Fruit fly (Drosophila melanogaster) whole organism, prepupa: ENCODE measurements around the gene Hr96.

Source experiments
- Blimp-1 ChIP-seq: fragments of 200-800 bp; sonication (Bioruptor generic); optimal IDR thresholded peaks from 3 replicates; lab custom pipeline; 2017; ENCODE audit warnings: missing biosample characterization, missing genetic modification characterization, mild to moderate bottlenecking, moderate library complexity, missing genetic modification reagents
- CG10631 ChIP-seq: fragments of 200-800 bp; sonication (Bioruptor generic); optimal IDR thresholded peaks from 2 replicates; lab custom pipeline; 2016; ENCODE audit warnings: missing biosample characterization, missing genetic modification characterization
- CG11294 ChIP-seq: fragments of 200-800 bp; sonication (Bioruptor generic); IDR thresholded peaks from 2 replicates; pipeline ENCODE4 v1.3.6; 2022; ENCODE audit warnings: missing biosample characterization, missing genetic modification characterization
- CG11902 ChIP-seq: fragments of 200-800 bp; sonication (Bioruptor generic); optimal IDR thresholded peaks from 3 replicates; lab custom pipeline; 2016; ENCODE audit warnings: missing biosample characterization, missing genetic modification characterization
- CG15336 ChIP-seq: fragments of 200-800 bp; sonication (Bioruptor generic); IDR thresholded peaks from 2 replicates; pipeline ENCODE4 v1.3.6; 2022; ENCODE audit warnings: missing biosample characterization, missing genetic modification characterization
- CG16779 ChIP-seq: fragments of 200-800 bp; sonication (Bioruptor generic); optimal IDR thresholded peaks from 3 replicates; lab custom pipeline; 2017; ENCODE audit warnings: missing biosample characterization, mild to moderate bottlenecking, missing genetic modification characterization
- CG3032 ChIP-seq: fragments of 200-800 bp; optimal IDR thresholded peaks from 2 replicates; lab custom pipeline; 2019; ENCODE audit warnings: missing biosample characterization, mild to moderate bottlenecking, missing genetic modification characterization, moderate library complexity
- CG31627 ChIP-seq: fragments of 200-800 bp; sonication (Bioruptor generic); optimal IDR thresholded peaks from 3 replicates; lab custom pipeline; 2016; ENCODE audit warnings: missing biosample characterization, missing genetic modification characterization
- CG32006 ChIP-seq: fragments of 200-800 bp; sonication (Bioruptor generic); optimal IDR thresholded peaks from 3 replicates; lab custom pipeline; 2017; ENCODE audit warnings: missing biosample characterization, mild to moderate bottlenecking, missing genetic modification characterization
- CG3919 ChIP-seq: fragments of 200-800 bp; sonication (Bioruptor generic); optimal IDR thresholded peaks from 3 replicates; lab custom pipeline; 2016; ENCODE audit warnings: missing biosample characterization, missing genetic modification characterization
- CG6792 ChIP-seq: fragments of 200-800 bp; sonication (Bioruptor generic); optimal IDR thresholded peaks from 3 replicates; lab custom pipeline; 2016; ENCODE audit warnings: missing biosample characterization, missing genetic modification characterization
- CG6808 ChIP-seq: fragments of 200-800 bp; sonication (Bioruptor generic); optimal IDR thresholded peaks from 3 replicates; lab custom pipeline; 2017; ENCODE audit warnings: missing biosample characterization, missing genetic modification characterization, mild to moderate bottlenecking, moderate library complexity, missing genetic modification reagents
- CG7368 ChIP-seq: fragments of 200-800 bp; sonication (Bioruptor generic); optimal IDR thresholded peaks from 3 replicates; lab custom pipeline; 2016; ENCODE audit warnings: missing biosample characterization, missing genetic modification characterization
- CG8319 ChIP-seq: fragments of 200-800 bp; sonication (Bioruptor generic); optimal IDR thresholded peaks from 3 replicates; lab custom pipeline; 2016; ENCODE audit warnings: missing biosample characterization, missing genetic modification characterization
- CG8632 ChIP-seq: fragments of 200-800 bp; sonication (Bioruptor generic); optimal IDR thresholded peaks from 3 replicates; lab custom pipeline; 2016; ENCODE audit warnings: missing biosample characterization, missing genetic modification characterization
- Eip78C ChIP-seq: fragments of 200-800 bp; sonication (Bioruptor generic); peaks from one replicate; lab custom pipeline; 2016; ENCODE audit warnings: missing biosample characterization, missing genetic modification characterization
- Eip93F ChIP-seq: fragments of 200-800 bp; sonication (Bioruptor generic); optimal IDR thresholded peaks from 2 replicates; lab custom pipeline; 2016; ENCODE audit warnings: missing biosample characterization, mild to moderate bottlenecking, missing genetic modification characterization
- Ets21C ChIP-seq: fragments of 200-800 bp; sonication (Bioruptor generic); optimal IDR thresholded peaks from 3 replicates; lab custom pipeline; 2016; ENCODE audit warnings: missing biosample characterization, missing genetic modification characterization
- Ets96B ChIP-seq: fragments of 200-800 bp; optimal IDR thresholded peaks from 2 replicates; lab custom pipeline; 2019; ENCODE audit warnings: missing biosample characterization, mild to moderate bottlenecking, missing genetic modification characterization, moderate library complexity
- Gug ChIP-seq: fragments of 200-800 bp; sonication (Bioruptor generic); IDR thresholded peaks from 2 replicates; pipeline ENCODE4 v1.3.6; 2022; ENCODE audit warnings: missing biosample characterization, missing genetic modification characterization
- Hr38 ChIP-seq: sonication (Bioruptor generic); optimal IDR thresholded peaks from 2 replicates; lab custom pipeline; 2016; ENCODE audit warnings: missing biosample characterization, missing genetic modification characterization
- Hr39 ChIP-seq: fragments of 200-800 bp; sonication (Bioruptor generic); optimal IDR thresholded peaks from 2 replicates; lab custom pipeline; 2016; ENCODE audit warnings: missing biosample characterization, missing genetic modification characterization
- Hr4 ChIP-seq: fragments of 200-800 bp; sonication (Bioruptor generic); optimal IDR thresholded peaks from 3 replicates; lab custom pipeline; 2016; ENCODE audit warnings: missing biosample characterization, missing genetic modification characterization
- Met ChIP-seq: fragments of 200-800 bp; sonication (Bioruptor generic); optimal IDR thresholded peaks from 3 replicates; lab custom pipeline; 2016; ENCODE audit warnings: missing biosample characterization, missing genetic modification characterization
- OdsH ChIP-seq: fragments of 200-800 bp; sonication (Bioruptor generic); optimal IDR thresholded peaks from 3 replicates; lab custom pipeline; 2016; ENCODE audit warnings: missing biosample characterization, missing genetic modification characterization
- Sox102F ChIP-seq: fragments of 200-800 bp; sonication (Bioruptor generic); optimal IDR thresholded peaks from 2 replicates; lab custom pipeline; 2016; ENCODE audit warnings: missing biosample characterization, mild to moderate bottlenecking, missing genetic modification characterization
- Sox14 ChIP-seq: fragments of 200-800 bp; sonication (Bioruptor generic); optimal IDR thresholded peaks from 3 replicates; lab custom pipeline; 2016; ENCODE audit warnings: missing biosample characterization, missing genetic modification characterization
- Sox15 ChIP-seq: fragments of 200-800 bp; sonication (Bioruptor generic); optimal IDR thresholded peaks from 3 replicates; lab custom pipeline; 2016; ENCODE audit warnings: missing biosample characterization, missing genetic modification characterization
- achi ChIP-seq: fragments of 200-800 bp; sonication (Bioruptor generic); optimal IDR thresholded peaks from 3 replicates; lab custom pipeline; 2016; ENCODE audit warnings: missing biosample characterization, missing genetic modification characterization
- cyc ChIP-seq: fragments of 200-800 bp; sonication (Bioruptor generic); optimal IDR thresholded peaks from 3 replicates; lab custom pipeline; 2016; ENCODE audit warnings: missing biosample characterization, missing genetic modification characterization
- dac ChIP-seq: fragments of 200-800 bp; sonication (Bioruptor generic); optimal IDR thresholded peaks from 2 replicates; lab custom pipeline; 2017; ENCODE audit warnings: missing biosample characterization, mild to moderate bottlenecking, missing genetic modification characterization
- eg ChIP-seq: fragments of 200-800 bp; sonication (Bioruptor generic); IDR thresholded peaks from 3 replicates; pipeline ENCODE4 v1.3.6; 2022; ENCODE audit warnings: missing biosample characterization, missing genetic modification characterization
- esn ChIP-seq: fragments of 200-800 bp; sonication (Bioruptor generic); optimal IDR thresholded peaks from 2 replicates; lab custom pipeline; 2016; ENCODE audit warnings: missing biosample characterization, mild to moderate bottlenecking, missing genetic modification characterization, moderate library complexity
- fd59A ChIP-seq: fragments of 200-800 bp; sonication (Bioruptor generic); optimal IDR thresholded peaks from 2 replicates; lab custom pipeline; 2017; ENCODE audit warnings: missing biosample characterization, mild to moderate bottlenecking, missing genetic modification characterization, missing genetic modification reagents
- fkh ChIP-seq: fragments of 200-800 bp; sonication (Bioruptor generic); optimal IDR thresholded peaks from 3 replicates; lab custom pipeline; 2017; ENCODE audit warnings: missing biosample characterization, mild to moderate bottlenecking, missing genetic modification characterization, moderate library complexity
- lz ChIP-seq: fragments of 200-800 bp; sonication (Bioruptor generic); optimal IDR thresholded peaks from 3 replicates; lab custom pipeline; 2016; ENCODE audit warnings: missing biosample characterization, missing genetic modification characterization
- spab ChIP-seq: fragments of 200-800 bp; sonication (Bioruptor generic); optimal IDR thresholded peaks from 2 replicates; lab custom pipeline; 2017; ENCODE audit warnings: missing biosample characterization, mild to moderate bottlenecking, missing genetic modification characterization, missing genetic modification reagents
- svp ChIP-seq: fragments of 200-800 bp; sonication (Bioruptor generic); peaks from one replicate; lab custom pipeline; 2016; ENCODE audit warnings: missing biosample characterization, missing genetic modification characterization

Gene Hr96

DNA sequence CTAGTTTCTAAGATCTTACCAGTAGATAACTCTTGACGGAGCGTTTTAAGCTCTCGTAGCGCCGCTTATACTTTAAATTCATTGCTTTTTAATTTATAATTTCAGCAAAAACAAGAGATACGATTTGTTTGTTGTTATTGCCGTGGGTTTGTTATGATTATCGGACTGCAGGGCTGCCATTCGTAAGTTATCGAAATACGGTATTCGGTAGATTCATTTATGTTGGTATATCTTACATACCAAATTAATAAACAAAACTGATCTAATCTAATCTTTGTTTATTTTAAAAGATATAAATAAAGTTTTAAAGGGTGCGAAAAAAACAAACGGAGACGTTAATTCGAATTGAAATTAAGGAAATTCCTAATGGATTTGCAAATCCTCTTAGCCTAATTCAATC, 31.0 kb downstream of the Hr96 start, which contains the start of the genes CG31111 and stac:
Gene CG31111 (minus strand): TSS at position 162 of the 400 bp plus-strand sequence.
Gene stac (plus strand): TSS at position 271 of the 400 bp plus-strand sequence.
- no peak for TF ChIP-seq Sox14
- TF ChIP-seq CG8319 (GFP tag; lab: Kevin White, UChicago): no peak
- no peak for TF ChIP-seq Hr4 (GFP tag; lab: Kevin White, UChicago)
- no peak for TF ChIP-seq CG31627
- TF ChIP-seq fkh (GFP tag; lab: Kevin White, UChicago): peak; percentile 82
- peak; percentile 18 for TF ChIP-seq Eip93F (GFP tag; lab: Kevin White, UChicago)
- TF ChIP-seq, all 60 proteins: peak for 2

dm6 chr3R:25056488-25057157, 31.6 kb downstream of the Hr96 start:
- no peak for TF ChIP-seq fkh (GFP tag; lab: Kevin White, UChicago)
- TF ChIP-seq CG3032 (tag; lab: Kevin White, UChicago): no peak
- no peak for TF ChIP-seq Sox102F (GFP tag; lab: Kevin White, UChicago)
- no peak for TF ChIP-seq OdsH (GFP tag; lab: Kevin White, UChicago)
- TF ChIP-seq fd59A (GFP tag; lab: Kevin White, UChicago): no peak
- no peak for TF ChIP-seq svp (GFP tag; lab: Kevin White, UChicago)
- TF ChIP-seq CG3919 (GFP tag; lab: Kevin White, UChicago): no peak
- TF ChIP-seq esn: no peak
- no peak for TF ChIP-seq CG32006 (GFP tag; lab: Kevin White, UChicago)
- TF ChIP-seq CG11294 (GFP tag; lab: Robert Waterston, UW): no peak
- no peak for TF ChIP-seq Sox14
- TF ChIP-seq Hr39 (GFP tag; lab: Kevin White, UChicago): no peak
- TF ChIP-seq Ets96B (tag; lab: Kevin White, UChicago): no peak
- no peak for TF ChIP-seq lz
- TF ChIP-seq CG6792 (GFP tag; lab: Kevin White, UChicago): no peak
- no peak for TF ChIP-seq CG7368
- TF ChIP-seq Blimp-1: no peak
- TF ChIP-seq CG16779 (tag; lab: Kevin White, UChicago): no peak
- TF ChIP-seq, all 60 proteins: peak for 0

DNA sequence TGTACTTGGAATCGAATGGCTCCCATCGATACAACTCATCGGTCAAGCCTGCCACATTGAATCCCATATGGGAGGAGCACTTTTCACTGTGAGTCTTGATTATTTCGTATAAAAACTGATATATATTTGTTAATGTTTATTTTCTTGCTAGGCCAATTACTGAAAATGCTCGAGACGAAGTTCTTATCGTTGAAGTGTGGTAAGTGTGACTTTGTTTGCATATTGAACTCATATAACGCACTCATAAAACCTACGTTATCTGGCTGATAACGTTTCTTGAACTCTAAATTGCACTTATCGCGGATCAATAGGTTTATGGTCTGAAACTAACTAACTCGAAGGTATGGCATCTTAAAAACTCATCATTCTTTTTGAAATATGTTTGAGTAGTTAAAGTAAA, 35.4 kb downstream of the Hr96 start:
- TF ChIP-seq CG15336 (GFP tag; lab: Robert Waterston, UW) (no peak), CG6808 (GFP tag; lab: Kevin White, UChicago) (no peak)

dm6 chr3R:25064907-25065841, 40.1 kb downstream of the Hr96 start, which contains the start of the genes veli and PQBP1:
veli (minus strand) TSS chr3R:25065591.
PQBP1 (plus strand) TSS chr3R:25065791.
- TF ChIP-seq Gug (no peak), fkh (GFP tag; lab: Kevin White, UChicago) (peak; percentile 45)

DNA sequence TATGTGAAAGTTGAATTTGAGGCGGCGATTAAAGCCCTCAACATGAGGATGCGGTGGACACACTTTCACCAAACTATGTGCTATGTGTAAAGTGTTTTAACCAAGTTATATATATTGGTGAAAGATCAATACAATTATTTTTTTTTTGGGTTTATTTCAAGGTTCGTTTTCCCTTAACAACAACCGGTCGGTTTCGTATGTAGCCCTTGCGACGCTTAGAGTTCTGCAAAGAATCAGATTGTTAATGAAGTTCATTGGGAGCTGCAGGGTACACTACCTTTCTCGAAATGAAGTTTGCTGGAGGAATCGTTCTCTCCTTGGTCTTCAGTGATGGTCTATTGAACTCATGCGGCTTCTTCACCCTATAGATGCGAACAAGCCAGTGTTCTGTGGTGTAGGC, 41.8 kb downstream of the Hr96 start:
- TF ChIP-seq Eip78C (GFP tag; lab: Kevin White, UChicago) (no peak), Blimp-1 (no peak)

- peak; percentile 43 for TF ChIP-seq CG8632 (GFP tag; lab: Kevin White, UChicago)
- no peak for TF ChIP-seq Met (GFP tag; lab: Kevin White, UChicago)
- TF ChIP-seq CG15336 (GFP tag; lab: Robert Waterston, UW): peak; percentile 48; the same call in 1 of the 2 replicates
- TF ChIP-seq CG3032 (tag; lab: Kevin White, UChicago): peak; percentile 67
- no peak for TF ChIP-seq dac (GFP tag; lab: Kevin White, UChicago)
- no peak for TF ChIP-seq CG7368
- TF ChIP-seq spab (GFP tag; lab: Kevin White, UChicago): no peak
- peak; percentile 85 for TF ChIP-seq CG31627
- TF ChIP-seq achi (GFP tag; lab: Kevin White, UChicago): no peak
- TF ChIP-seq CG10631 (GFP tag; lab: Kevin White, UChicago): peak; percentile 72
- peak; percentile 64 for TF ChIP-seq fkh (GFP tag; lab: Kevin White, UChicago)
- TF ChIP-seq Sox15: peak; percentile 42
- no peak for TF ChIP-seq eg (GFP tag; lab: Robert Waterston, UW)
- TF ChIP-seq Hr38 (GFP tag; lab: Kevin White, UChicago): peak; percentile 10
- TF ChIP-seq cyc (GFP tag; lab: Kevin White, UChicago): peak; percentile 79
- no peak for TF ChIP-seq Eip78C (GFP tag; lab: Kevin White, UChicago)
- peak; percentile 81 for TF ChIP-seq lz
- TF ChIP-seq CG11902 (GFP tag; lab: Kevin White, UChicago): peak; percentile 32
- no peak for TF ChIP-seq Ets21C (GFP tag; lab: Kevin White, UChicago)
- TF ChIP-seq esn: peak; percentile 77
Observed at dm6 chr3R:25069569-25069968, 44.5 kb downstream of the Hr96 start, which contains the start of the genes Stt3B and CG11839. Stt3B (minus strand) TSS chr3R:25069637. CG11839 (plus strand) TSS chr3R:25069927.
